Worm (Caenorhabditis elegans) whole organism, L2 larva: ENCODE data around the gene ndua-7.

Experiments used
- zag-1 ChIP-seq: fragments of 150-350 bp; optimal IDR thresholded peaks from 2 replicates; lab custom pipeline; 2014; ENCODE audit warnings: missing biosample characterization, missing genetic modification characterization
- ztf-4 ChIP-seq: fragments of 150-350 bp; optimal IDR thresholded peaks from 2 replicates; lab custom pipeline; 2014; ENCODE audit warnings: missing biosample characterization, missing genetic modification characterization

DNA sequence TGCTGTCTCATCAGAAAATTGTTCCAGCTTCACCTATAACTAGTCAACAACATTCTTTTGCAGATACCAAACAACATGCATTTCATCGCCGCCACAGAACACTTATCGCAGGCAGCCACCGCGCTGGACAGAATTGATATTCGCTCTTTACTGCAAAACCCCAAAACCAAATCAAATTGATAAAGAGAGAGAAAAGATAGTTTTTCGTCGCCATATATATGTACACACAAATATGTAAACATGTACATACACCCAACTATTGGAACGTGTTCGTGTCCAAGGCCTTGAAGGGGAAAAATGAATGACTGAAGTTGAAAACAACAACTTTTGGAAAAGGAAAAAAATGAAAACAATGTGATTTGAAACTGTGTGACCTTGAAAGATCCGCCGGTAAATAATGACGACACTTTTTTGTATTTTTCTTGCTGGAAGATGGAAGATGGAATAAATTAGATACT, 29.0 kb downstream of the ndua-7 start:
- TF ChIP-seq zag-1: no peak
- no peak for TF ChIP-seq ztf-4 (tag; lab: Kevin White, UChicago)
